Worm (Caenorhabditis elegans): ENCODE data around the gene F43C11.3.

DNA sequence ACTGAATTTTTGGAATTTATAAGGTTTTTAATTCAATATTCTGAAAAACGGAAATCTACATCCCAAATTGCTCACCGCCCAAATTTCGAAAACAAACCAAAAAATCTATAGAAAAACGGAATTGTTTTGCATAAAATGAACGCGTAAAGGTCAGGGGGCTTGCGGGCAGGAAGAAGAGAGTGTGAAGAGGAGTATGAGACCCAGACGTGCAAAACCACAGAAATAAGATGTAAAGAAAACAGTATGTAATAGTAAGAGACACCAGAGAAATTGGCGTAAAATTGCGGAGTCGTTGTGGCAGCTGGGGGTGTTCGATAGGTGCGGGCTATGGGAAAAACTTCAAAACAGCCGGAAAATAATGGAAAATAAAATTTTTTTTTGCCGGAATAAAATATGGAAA, 12.1 kb upstream of the F43C11.3 start:
- TF ChIP-seq lir-3 (tag; optimal IDR thresholded peaks at IDR 0.05; ENCODE audit: poor library complexity) (no peak), efl-1 (optimal IDR thresholded peaks at IDR 0.05) (peak; percentile 34 to 44), efl-1 (GFP tag; optimal IDR thresholded peaks at IDR 0.05 in 1 of 2) (peak; percentile 18 to 20), unc-62 (GFP tag; optimal IDR thresholded peaks at IDR 0.05) (no peak), C04F5.9 (tag; optimal IDR thresholded peaks at IDR 0.05) (no peak), ces-1 (GFP tag; optimal IDR thresholded peaks at IDR 0.05) (no peak), lsy-2 (tag; optimal IDR thresholded peaks at IDR 0.05) (peak in 1 of 2 experiments; percentile 10), fkh-10 (GFP tag; optimal IDR thresholded peaks at IDR 0.05) (no peak), dpl-1 (GFP tag; optimal IDR thresholded peaks at IDR 0.05) (no peak), jun-1 (tag; optimal IDR thresholded peaks at IDR 0.05) (no peak), ama-1 (optimal IDR thresholded peaks at IDR 0.05) (no peak), zag-1 (tag; optimal IDR thresholded peaks at IDR 0.05) (no peak), fos-1 (tag; optimal IDR thresholded peaks at IDR 0.05) (no peak)

Measured in whole organism, L1 larva.